Worm (Caenorhabditis elegans): ENCODE measurements around the gene lpr-5.

- TF ChIP-seq elt-3 (tag; optimal IDR thresholded peaks at IDR 0.05): no peak
- no peak for TF ChIP-seq nhr-67 (tag; optimal IDR thresholded peaks at IDR 0.05)
- no peak for TF ChIP-seq fkh-2 (tag; optimal IDR thresholded peaks at IDR 0.05)
- no peak for TF ChIP-seq nhr-25 (tag; optimal IDR thresholded peaks at IDR 0.05)
- TF ChIP-seq ztf-4 (tag; optimal IDR thresholded peaks at IDR 0.05): no peak
- no peak for TF ChIP-seq nhr-28 (tag; optimal IDR thresholded peaks at IDR 0.05)
- TF ChIP-seq mdl-1 (tag; optimal IDR thresholded peaks at IDR 0.05): no peak
- no peak for TF ChIP-seq hmg-11 (tag; optimal IDR thresholded peaks at IDR 0.05)
- no peak for TF ChIP-seq nhr-237 (tag; optimal IDR thresholded peaks at IDR 0.05)
- no peak for TF ChIP-seq nhr-11 (tag; optimal IDR thresholded peaks at IDR 0.05)
- no peak for TF ChIP-seq zag-1 (tag; optimal IDR thresholded peaks at IDR 0.05)
- TF ChIP-seq ceh-82 (tag; optimal IDR thresholded peaks at IDR 0.05): no peak
- TF ChIP-seq elt-1 (tag; optimal IDR thresholded peaks at IDR 0.05): no peak
- TF ChIP-seq tbx-2 (tag; optimal IDR thresholded peaks at IDR 0.05): no peak
These were observed 19.1 kb upstream of the lpr-5 start, which contains the start of gene C09F12.3 for ce11 chrX:11042777-11043176.
